Worm (Caenorhabditis elegans) whole organism, L2 larva: ENCODE data around the gene ckb-3.
A peak's percentile ranks its signal among the peaks of the same experiment; 100 is the strongest.

Experiments used
- C34F6.9 ChIP-seq: fragments of 150-350 bp; optimal IDR thresholded peaks from 2 replicates; lab custom pipeline; 2014; ENCODE audit warnings: missing biosample characterization, missing genetic modification characterization
- F13H6.1 ChIP-seq: sonication (generic microtip); optimal IDR thresholded peaks from 2 replicates; lab custom pipeline; 2016; ENCODE audit warnings: missing genetic modification characterization, missing compliant biosample characterization
- Y55F3AM.14 ChIP-seq: fragments of 200-800 bp; sonication (Bioruptor generic); optimal IDR thresholded peaks from 2 replicates; lab custom pipeline; 2018; ENCODE audit warnings: mild to moderate bottlenecking, missing genetic modification characterization, missing compliant biosample characterization
- ZK546.5 ChIP-seq: sonication (generic microtip); optimal IDR thresholded peaks from 2 replicates; lab custom pipeline; 2017; ENCODE audit warnings: missing biosample characterization, missing genetic modification characterization
- alr-1 ChIP-seq: fragments of 150-350 bp; optimal IDR thresholded peaks from 2 replicates; lab custom pipeline; 2014; ENCODE audit warnings: missing biosample characterization, missing genetic modification characterization
- ama-1 ChIP-seq: fragments of 150-350 bp; optimal IDR thresholded peaks from 2 replicates; lab custom pipeline; 2018; ENCODE audit warnings: inconsistent platforms
- blmp-1 ChIP-seq: sonication (generic microtip); optimal IDR thresholded peaks from 2 replicates; lab custom pipeline; 2017; ENCODE audit warnings: missing genetic modification characterization, mild to moderate bottlenecking, missing compliant biosample characterization, antibody characterized with exemption, moderate library complexity; ENCODE audit not compliant: insufficient read depth
- ceh-16 ChIP-seq: fragments of 150-350 bp; optimal IDR thresholded peaks from 2 replicates; lab custom pipeline; 2014; ENCODE audit warnings: missing biosample characterization, missing genetic modification characterization
- ceh-82 ChIP-seq: fragments of 150-350 bp; optimal IDR thresholded peaks from 2 replicates; lab custom pipeline; 2014; ENCODE audit warnings: missing biosample characterization, missing genetic modification characterization
- crh-2 ChIP-seq: sonication (generic microtip); optimal IDR thresholded peaks from 2 replicates; lab custom pipeline; 2017; ENCODE audit warnings: missing biosample characterization, missing genetic modification characterization
- dmd-4 ChIP-seq: sonication (generic microtip); optimal IDR thresholded peaks from 2 replicates; lab custom pipeline; 2017; ENCODE audit warnings: missing biosample characterization, missing genetic modification characterization
- egl-27 ChIP-seq: sonication (generic microtip); optimal IDR thresholded peaks from 3 replicates; lab custom pipeline; 2017; ENCODE audit warnings: missing biosample characterization, missing genetic modification reagents, missing genetic modification characterization
- elt-1 ChIP-seq: fragments of 150-350 bp; optimal IDR thresholded peaks from 2 replicates; lab custom pipeline; 2014; ENCODE audit warnings: missing biosample characterization, missing genetic modification characterization
- elt-3 ChIP-seq: sonication (generic microtip); optimal IDR thresholded peaks from 2 replicates; lab custom pipeline; 2017; ENCODE audit warnings: missing biosample characterization, missing genetic modification characterization
- fos-1 ChIP-seq: fragments of 150-350 bp; optimal IDR thresholded peaks from 2 replicates; lab custom pipeline; 2014; ENCODE audit warnings: missing biosample characterization, missing genetic modification characterization
- gmeb-1 ChIP-seq: fragments of 150-350 bp; optimal IDR thresholded peaks from 2 replicates; lab custom pipeline; 2014; ENCODE audit warnings: missing biosample characterization, missing genetic modification characterization
- lin-11 ChIP-seq: fragments of 150-350 bp; sonication (generic microtip); optimal IDR thresholded peaks from 2 replicates; lab custom pipeline; 2014; ENCODE audit warnings: missing biosample characterization, missing genetic modification characterization, inconsistent platforms, mixed read lengths
- lin-13 ChIP-seq: fragments of 150-350 bp; optimal IDR thresholded peaks from 2 replicates; lab custom pipeline; 2014; ENCODE audit warnings: missing biosample characterization, missing genetic modification reagents, missing genetic modification characterization
- lin-39 ChIP-seq: fragments of 150-350 bp; optimal IDR thresholded peaks from 2 replicates; lab custom pipeline; 2014; ENCODE audit warnings: missing biosample characterization, missing genetic modification reagents, missing genetic modification characterization
- lsy-2 ChIP-seq, 2 experiments: fragments of 150-350 bp in 1 of 2; sonication (generic microtip) in 1 of 2; optimal IDR thresholded peaks; 2 replicates each; lab custom pipeline; 2014 to 2017; ENCODE audit warnings: missing biosample characterization in 2 of 2, missing genetic modification characterization in 2 of 2
- mab-5 ChIP-seq: fragments of 150-350 bp; optimal IDR thresholded peaks from 2 replicates; lab custom pipeline; 2014; ENCODE audit warnings: missing biosample characterization, missing genetic modification characterization
- mbf-1 ChIP-seq: sonication (generic microtip); optimal IDR thresholded peaks from 2 replicates; lab custom pipeline; 2017; ENCODE audit warnings: missing biosample characterization, missing genetic modification characterization
- mdl-1 ChIP-seq, 2 experiments: fragments of 150-350 bp in 1 of 2; sonication (generic microtip) in 1 of 2; optimal IDR thresholded peaks; 2 replicates each; lab custom pipeline; 2017; ENCODE audit warnings: missing biosample characterization in 2 of 2, missing genetic modification characterization in 2 of 2
- nhr-10 ChIP-seq: sonication (generic microtip); optimal IDR thresholded peaks from 2 replicates; lab custom pipeline; 2017; ENCODE audit warnings: missing biosample characterization, missing genetic modification characterization
- nhr-11 ChIP-seq: fragments of 150-350 bp; optimal IDR thresholded peaks from 2 replicates; lab custom pipeline; 2014; ENCODE audit warnings: missing biosample characterization, missing genetic modification characterization
- nhr-12 ChIP-seq: fragments of 150-350 bp; optimal IDR thresholded peaks from 2 replicates; lab custom pipeline; 2014; ENCODE audit warnings: missing biosample characterization, missing genetic modification characterization
- nhr-129 ChIP-seq: fragments of 150-350 bp; optimal IDR thresholded peaks from 2 replicates; lab custom pipeline; 2014; ENCODE audit warnings: missing biosample characterization, missing genetic modification characterization
- nhr-21 ChIP-seq: fragments of 150-350 bp; optimal IDR thresholded peaks from 2 replicates; lab custom pipeline; 2014; ENCODE audit warnings: missing biosample characterization, missing genetic modification characterization
- nhr-23 ChIP-seq: fragments of 150-350 bp; optimal IDR thresholded peaks from 2 replicates; lab custom pipeline; 2014; ENCODE audit warnings: missing biosample characterization, missing genetic modification reagents, missing genetic modification characterization
- nhr-237 ChIP-seq: fragments of 150-350 bp; optimal IDR thresholded peaks from 2 replicates; lab custom pipeline; 2014; ENCODE audit warnings: missing biosample characterization, missing genetic modification characterization
- nhr-25 ChIP-seq: fragments of 150-350 bp; sonication (generic microtip); optimal IDR thresholded peaks from 3 replicates; lab custom pipeline; 2014; ENCODE audit warnings: missing biosample characterization, missing genetic modification characterization
- nhr-6 ChIP-seq: fragments of 150-350 bp; optimal IDR thresholded peaks from 2 replicates; lab custom pipeline; 2014; ENCODE audit warnings: missing biosample characterization, missing genetic modification characterization
- nhr-77 ChIP-seq: fragments of 150-350 bp; optimal IDR thresholded peaks from 2 replicates; lab custom pipeline; 2014; ENCODE audit warnings: missing biosample characterization, missing genetic modification characterization
- peb-1 ChIP-seq: fragments of 150-350 bp; optimal IDR thresholded peaks from 2 replicates; lab custom pipeline; 2014; ENCODE audit warnings: missing biosample characterization, missing genetic modification characterization
- sem-4 ChIP-seq: fragments of 150-350 bp; optimal IDR thresholded peaks from 2 replicates; lab custom pipeline; 2014; ENCODE audit warnings: missing biosample characterization, missing genetic modification reagents, missing genetic modification characterization
- sma-3 ChIP-seq: sonication (generic microtip); optimal IDR thresholded peaks from 2 replicates; lab custom pipeline; 2016; ENCODE audit warnings: missing genetic modification reagents, missing genetic modification characterization, missing compliant biosample characterization
- sma-9 ChIP-seq, 2 experiments: fragments of 150-350 bp in 1 of 2; sonication (generic microtip) in 1 of 2; optimal IDR thresholded peaks; 2 replicates each; lab custom pipeline; 2014 to 2016; ENCODE audit warnings: missing genetic modification characterization in 2 of 2, mild to moderate bottlenecking in 1 of 2, missing biosample characterization in 1 of 2, missing compliant biosample characterization in 1 of 2, missing genetic modification reagents in 1 of 2, moderate library complexity in 1 of 2
- snpc-4 ChIP-seq: fragments of 150-350 bp; optimal IDR thresholded peaks from 2 replicates; lab custom pipeline; 2014; ENCODE audit warnings: missing biosample characterization, missing genetic modification characterization
- unc-39 ChIP-seq: fragments of 150-350 bp; optimal IDR thresholded peaks from 2 replicates; lab custom pipeline; 2014; ENCODE audit warnings: missing biosample characterization, missing genetic modification characterization
- unc-55 ChIP-seq: fragments of 150-350 bp; sonication (generic microtip); optimal IDR thresholded peaks from 3 replicates; lab custom pipeline; 2014; ENCODE audit warnings: missing biosample characterization, missing genetic modification reagents, missing genetic modification characterization
- unc-62 ChIP-seq: fragments of 150-350 bp; optimal IDR thresholded peaks from 2 replicates; lab custom pipeline; 2014; ENCODE audit warnings: missing biosample characterization, missing genetic modification reagents, missing genetic modification characterization
- zag-1 ChIP-seq: fragments of 150-350 bp; optimal IDR thresholded peaks from 2 replicates; lab custom pipeline; 2014; ENCODE audit warnings: missing biosample characterization, missing genetic modification characterization
- ztf-1 ChIP-seq: fragments of 200-800 bp; sonication (Bioruptor generic); conservative IDR thresholded peaks from 2 replicates; pipeline ENCODE4 v1.3.6; 2022; ENCODE audit warnings: missing genetic modification characterization, missing compliant biosample characterization
- ztf-11 ChIP-seq: sonication (generic microtip); optimal IDR thresholded peaks from 2 replicates; lab custom pipeline; 2017; ENCODE audit warnings: missing biosample characterization, missing genetic modification characterization

The ckb-3 gene

ce11 chrIII:4370585-4370984 lies at the start of gene ckb-3:
ckb-3 (plus strand) TSS chrIII:4370885.
- no peak for TF ChIP-seq lin-39
- TF ChIP-seq nhr-237 (tag; lab: Kevin White, UChicago), result no peak
- TF ChIP-seq blmp-1 (tag; lab: Kevin White, UChicago), result no peak
- TF ChIP-seq ceh-16, result no peak
- no peak for TF ChIP-seq mab-5
- no peak for TF ChIP-seq nhr-6
- TF ChIP-seq gmeb-1 (tag; lab: Kevin White, UChicago), result no peak
- TF ChIP-seq mbf-1 (tag; lab: Kevin White, UChicago), result no peak
- TF ChIP-seq mdl-1 (tag; optimal IDR thresholded peaks at IDR 0.05; lab: Kevin White, UChicago), result no peak
- no peak for TF ChIP-seq zag-1 (tag; lab: Kevin White, UChicago)
- TF ChIP-seq ztf-11 (tag; lab: Kevin White, UChicago), result no peak
- TF ChIP-seq egl-27, result no peak
- TF ChIP-seq, all 48 proteins: peak for 0

ce11 chrIII:4321399-4321798 lies 49.3 kb upstream of the ckb-3 start, which contains the start of gene H38K22.7:
H38K22.7 (plus strand) TSS chrIII:4321699.
- TF ChIP-seq elt-3, result no peak
- TF ChIP-seq nhr-11 (tag; lab: Kevin White, UChicago), result no peak
- TF ChIP-seq elt-1 (tag; lab: Kevin White, UChicago), result no peak
- no peak for TF ChIP-seq alr-1
- no peak for TF ChIP-seq nhr-12 (tag; lab: Kevin White, UChicago)
- TF ChIP-seq nhr-23, result no peak
- TF ChIP-seq lsy-2 (tag; optimal IDR thresholded peaks at IDR 0.05; lab: Kevin White, UChicago), result no peak
- no peak for TF ChIP-seq ztf-1
- TF ChIP-seq snpc-4 (tag; lab: Kevin White, UChicago), result no peak
- TF ChIP-seq lin-13 (GFP tag; lab: Kevin White, UChicago), result no peak
- TF ChIP-seq nhr-21 (tag; lab: Kevin White, UChicago), result no peak
- no peak for TF ChIP-seq peb-1 (tag; lab: Kevin White, UChicago)
- TF ChIP-seq Y55F3AM.14 (GFP tag; lab: Kevin White, UChicago), result no peak
- TF ChIP-seq lin-39, result no peak
- TF ChIP-seq ceh-82 (tag; lab: Kevin White, UChicago), result no peak
- no peak for TF ChIP-seq zag-1 (tag; lab: Kevin White, UChicago)
- TF ChIP-seq mbf-1 (tag; lab: Kevin White, UChicago), result no peak

ce11 chrIII:4323120-4323519 lies 47.6 kb upstream of the ckb-3 start:
- TF ChIP-seq lin-13 (GFP tag; lab: Kevin White, UChicago) (no peak), ZK546.5 (tag; lab: Kevin White, UChicago) (no peak), ztf-1 (no peak), crh-2 (tag; lab: Kevin White, UChicago) (peak; percentile 31), alr-1 (no peak), F13H6.1 (tag; lab: Kevin White, UChicago) (peak; percentile 70), ceh-16 (no peak), nhr-77 (tag; lab: Kevin White, UChicago) (no peak), fos-1 (no peak), mab-5 (peak; percentile 72), ama-1 (lab: Kevin White, UChicago) (no peak), sma-3 (GFP tag; lab: Kevin White, UChicago) (no peak), nhr-129 (tag; lab: Kevin White, UChicago) (peak; percentile 6), snpc-4 (tag; lab: Kevin White, UChicago) (no peak), sma-9 (GFP tag; optimal IDR thresholded peaks at IDR 0.05; lab: Kevin White, UChicago) (peak; percentile 43), sma-9 (tag; optimal IDR thresholded peaks at IDR 0.05; lab: Kevin White, UChicago) (no peak), ceh-82 (tag; lab: Kevin White, UChicago) (no peak), unc-39 (no peak), unc-55 (GFP tag; lab: Kevin White, UChicago) (peak; percentile 85), lsy-2 (tag; optimal IDR thresholded peaks at IDR 0.05; lab: Kevin White, UChicago) (peak in 1 of 2 experiments; percentile 54), nhr-10 (no peak), unc-62 (GFP tag; lab: Kevin White, UChicago) (no peak), peb-1 (tag; lab: Kevin White, UChicago) (no peak), zag-1 (tag; lab: Kevin White, UChicago) (peak; percentile 1), sem-4 (tag; lab: Kevin White, UChicago) (peak; percentile 5), nhr-21 (tag; lab: Kevin White, UChicago) (no peak), lin-11 (no peak), Y55F3AM.14 (GFP tag; lab: Kevin White, UChicago) (no peak), nhr-237 (tag; lab: Kevin White, UChicago) (no peak), mdl-1 (tag; optimal IDR thresholded peaks at IDR 0.05; lab: Kevin White, UChicago) (no peak), nhr-25 (no peak), C34F6.9 (tag; lab: Kevin White, UChicago) (peak; percentile 79), dmd-4 (no peak), lin-39 (no peak)
